Fruit fly (Drosophila melanogaster): ENCODE results near the gene TwdlP.

TwdlP gene

DNA sequence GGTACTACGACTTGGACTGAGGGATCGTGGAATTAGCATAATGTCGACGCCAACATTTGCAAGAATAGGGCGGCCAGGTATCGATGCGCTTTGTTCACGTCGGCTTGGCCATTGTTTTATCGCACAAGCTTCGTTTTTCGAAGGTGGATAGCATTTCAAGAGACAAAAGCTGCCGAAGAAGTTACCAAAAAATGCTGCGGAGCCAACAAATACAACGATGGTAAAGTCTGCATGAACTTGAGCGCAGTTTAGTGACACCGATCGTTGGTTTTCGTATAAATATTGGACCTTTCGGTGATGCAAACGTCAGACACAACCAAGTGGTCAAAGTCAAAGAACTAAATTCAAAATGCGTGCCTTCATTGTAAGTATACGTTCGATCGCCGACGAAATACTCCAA lies 2.3 kb downstream of the TwdlP start, which contains the start of gene TwdlM:
TSS of gene TwdlM (plus strand) at position 301 of the 400 bp plus-strand sequence.
- no peak for TF ChIP-seq noc (tag; optimal IDR thresholded peaks at IDR 0.05)

DNA sequence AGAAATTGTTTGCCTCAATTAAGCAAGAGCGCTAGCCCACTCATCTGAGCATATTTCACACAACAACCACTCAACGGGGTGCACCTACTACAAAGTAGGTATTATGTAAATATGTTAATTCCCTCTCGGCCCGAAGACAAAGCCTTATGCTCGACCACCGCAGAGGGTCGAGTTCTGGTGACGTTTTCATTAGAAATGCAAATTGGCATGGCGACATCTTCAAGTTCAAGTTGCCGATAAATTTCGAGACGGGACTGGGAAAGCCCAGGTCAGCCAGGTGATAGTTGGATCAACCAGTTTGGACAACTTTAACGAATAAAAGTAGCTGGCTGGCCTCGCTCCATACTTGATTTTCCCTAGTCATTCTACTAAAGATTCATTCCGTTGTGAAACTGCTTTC lies 5.7 kb downstream of the TwdlP start:
- TF ChIP-seq noc (tag; optimal IDR thresholded peaks at IDR 0.05): no peak

DNA sequence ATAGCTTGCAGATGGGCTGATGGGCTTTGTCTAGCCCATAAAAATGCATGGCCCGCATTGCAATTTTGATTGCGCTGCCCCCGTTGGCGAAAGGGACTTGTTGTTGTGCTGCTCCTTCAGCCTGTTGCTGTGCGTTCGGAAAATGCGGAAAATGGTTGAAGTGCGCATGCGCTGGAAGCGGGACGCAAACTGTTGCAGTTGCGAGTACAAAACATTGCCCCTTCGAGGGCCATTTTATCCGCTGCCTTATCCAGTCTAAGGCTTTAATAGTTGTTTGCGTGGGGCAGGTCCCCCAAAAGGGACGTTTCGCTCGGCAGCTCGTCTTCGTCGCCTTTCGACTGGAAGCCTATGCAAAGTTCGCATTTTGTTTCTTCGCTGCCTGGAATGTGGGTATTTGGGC lies 14.7 kb downstream of the TwdlP start:
- TF ChIP-seq noc (tag; optimal IDR thresholded peaks at IDR 0.05): no peak

DNA sequence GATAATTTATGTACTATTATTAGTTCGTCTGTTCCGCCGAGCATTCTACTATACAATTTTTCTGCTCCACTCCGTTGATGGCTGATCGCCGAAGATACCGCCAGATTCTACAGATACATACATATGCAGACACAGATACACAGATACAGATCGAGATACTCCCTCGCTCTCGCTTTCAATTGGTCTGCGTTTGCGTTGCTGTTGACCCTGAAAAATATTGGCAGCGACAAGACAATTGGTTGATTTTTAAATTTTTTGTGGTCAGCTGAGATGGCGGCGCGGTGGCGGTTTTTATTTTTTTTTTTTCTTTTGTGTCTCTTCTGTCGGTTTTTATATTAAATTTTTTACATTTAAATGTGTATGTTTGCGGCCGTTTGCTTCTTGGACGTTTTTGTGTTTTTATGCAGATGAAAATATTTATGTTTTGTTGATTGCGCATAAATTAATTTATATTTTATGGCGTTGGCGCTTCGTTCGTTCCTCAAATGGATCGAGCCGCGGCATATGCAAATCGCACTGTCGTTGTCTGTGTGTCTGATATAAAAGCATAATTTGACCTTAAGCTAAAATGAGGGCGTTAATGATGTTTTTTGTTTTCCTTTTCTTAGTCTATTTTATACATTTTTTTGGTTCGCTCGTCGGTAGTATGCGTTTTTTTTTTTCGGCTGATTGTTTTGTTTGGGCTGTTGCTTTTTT lies 27.2 kb downstream of the TwdlP start:
- no peak for TF ChIP-seq noc (tag; optimal IDR thresholded peaks at IDR 0.05)

DNA sequence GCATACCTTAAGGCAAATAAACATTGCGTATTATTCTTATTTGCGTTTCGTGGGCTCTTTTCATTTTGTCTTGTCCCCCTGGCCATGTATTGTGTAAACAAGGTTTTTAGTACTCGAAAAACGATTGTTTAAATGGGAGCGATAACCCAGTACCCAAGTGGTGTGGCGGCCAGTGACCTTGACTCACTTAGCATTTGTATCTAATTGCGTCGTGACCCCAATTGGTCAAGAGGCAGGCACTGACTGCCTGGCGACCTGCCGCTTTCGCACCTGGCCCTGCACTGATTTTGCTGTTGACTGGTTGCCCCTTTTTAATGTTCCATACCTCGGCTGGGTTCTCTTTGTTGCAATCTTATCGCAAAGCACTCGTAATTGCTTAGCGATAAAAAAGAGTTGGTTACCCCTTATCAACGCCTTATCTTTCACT lies 33.0 kb downstream of the TwdlP start:
- no peak for TF ChIP-seq noc (tag; optimal IDR thresholded peaks at IDR 0.05)
